Worm (Caenorhabditis elegans) whole organism, early embryonic: ENCODE measurements around the gene bcl-7.

Experiments used
- B0310.2 ChIP-seq: sonication (generic microtip); optimal IDR thresholded peaks from 2 replicates; lab custom pipeline; 2016; ENCODE audit warnings: mild to moderate bottlenecking, missing genetic modification characterization, missing compliant biosample characterization
- F13C5.2 ChIP-seq: sonication (generic microtip); optimal IDR thresholded peaks from 2 replicates; lab custom pipeline; 2017; ENCODE audit warnings: mild to moderate bottlenecking, missing genetic modification characterization, inconsistent platforms, missing compliant biosample characterization
- aly-1 ChIP-seq: sonication (generic microtip); optimal IDR thresholded peaks from 2 replicates; lab custom pipeline; 2016; ENCODE audit warnings: missing genetic modification characterization, missing compliant biosample characterization
- ama-1 ChIP-seq: fragments of 150-350 bp; optimal IDR thresholded peaks from 2 replicates; lab custom pipeline; 2014
- ceh-13 ChIP-seq: fragments of 200-800 bp; sonication (Bioruptor generic); optimal IDR thresholded peaks from 2 replicates; lab custom pipeline; 2018; ENCODE audit warnings: mild to moderate bottlenecking, missing genetic modification characterization, missing compliant biosample characterization
- ceh-36 ChIP-seq: sonication (generic microtip); optimal IDR thresholded peaks from 2 replicates; lab custom pipeline; 2016; ENCODE audit warnings: missing genetic modification characterization, inconsistent platforms, missing compliant biosample characterization
- ets-7 ChIP-seq: sonication (generic microtip); optimal IDR thresholded peaks from 2 replicates; lab custom pipeline; 2016; ENCODE audit warnings: missing genotype, missing genetic modification characterization, missing compliant biosample characterization
- flt-1 ChIP-seq: fragments of 200-800 bp; sonication (Bioruptor generic); IDR thresholded peaks from 2 replicates; pipeline ENCODE4 v1.3.6; 2022; ENCODE audit warnings: missing genetic modification characterization, missing compliant biosample characterization
- hmbx-1 ChIP-seq: sonication (generic microtip); optimal IDR thresholded peaks from 2 replicates; lab custom pipeline; 2016; ENCODE audit warnings: mild to moderate bottlenecking, missing genetic modification characterization, missing compliant biosample characterization
- hmg-4 ChIP-seq: fragments of 200-800 bp; sonication (Bioruptor generic); optimal IDR thresholded peaks from 2 replicates; lab custom pipeline; 2018; ENCODE audit warnings: mild to moderate bottlenecking, missing genetic modification characterization, missing compliant biosample characterization
- hnd-1 ChIP-seq: sonication (generic microtip); optimal IDR thresholded peaks from 2 replicates; lab custom pipeline; 2016; ENCODE audit warnings: missing genetic modification characterization, missing compliant biosample characterization
- pes-1 ChIP-seq: fragments of 200-800 bp; sonication (Bioruptor generic); IDR thresholded peaks from 2 replicates; pipeline ENCODE4 v1.3.6; 2022; ENCODE audit warnings: missing genetic modification reagents, missing genetic modification characterization, missing compliant biosample characterization
- scrt-1 ChIP-seq: fragments of 200-800 bp; sonication (Bioruptor generic); IDR thresholded peaks from 2 replicates; pipeline ENCODE4 v1.3.6; 2022; ENCODE audit warnings: missing genetic modification characterization, missing compliant biosample characterization
- sea-1 ChIP-seq: fragments of 200-800 bp; sonication (Bioruptor generic); conservative IDR thresholded peaks from 2 replicates; pipeline ENCODE4 v1.3.6; 2022; ENCODE audit warnings: missing genetic modification characterization, missing compliant biosample characterization
- tbx-11 ChIP-seq: fragments of 200-800 bp; sonication (Bioruptor generic); IDR thresholded peaks from 2 replicates; pipeline ENCODE4 v1.3.6; 2022; ENCODE audit warnings: missing genetic modification characterization, missing compliant biosample characterization
- tbx-37 ChIP-seq: fragments of 200-800 bp; sonication (Bioruptor generic); conservative IDR thresholded peaks from 2 replicates; pipeline ENCODE4 v1.3.6; 2022; ENCODE audit warnings: missing genetic modification reagents, missing genetic modification characterization, missing compliant biosample characterization
- tra-4 ChIP-seq: sonication (generic microtip); optimal IDR thresholded peaks from 2 replicates; lab custom pipeline; 2017; ENCODE audit warnings: missing genetic modification characterization, missing compliant biosample characterization

The bcl-7 gene

ce11 chrIII:5919799-5920387 is 6.0 kb upstream of the bcl-7 start, which contains the start of the genes tdo-2 and C28H8.2:
TSS of gene tdo-2 (minus strand) at chrIII:5919955.
TSS of gene C28H8.2 (plus strand) at chrIII:5920322.
- no peak for TF ChIP-seq flt-1 (GFP tag; lab: Robert Waterston, UW)
- no peak for TF ChIP-seq hmbx-1
- TF ChIP-seq sea-1 (GFP tag; lab: Robert Waterston, UW), result no peak
- TF ChIP-seq aly-1 (tag; lab: Kevin White, UChicago), result no peak
- no peak for TF ChIP-seq pes-1
- no peak for TF ChIP-seq B0310.2 (tag; lab: Kevin White, UChicago)
- TF ChIP-seq tbx-37 (GFP tag; lab: Robert Waterston, UW), result no peak
- no peak for TF ChIP-seq ceh-36 (tag; lab: Kevin White, UChicago)
- TF ChIP-seq scrt-1 (GFP tag; lab: Robert Waterston, UW), result no peak
- TF ChIP-seq ets-7 (tag; lab: Kevin White, UChicago), result no peak
- TF ChIP-seq F13C5.2 (tag; lab: Kevin White, UChicago), result no peak
- no peak for TF ChIP-seq ama-1
- no peak for TF ChIP-seq tbx-11
- no peak for TF ChIP-seq hmg-4 (GFP tag; lab: Kevin White, UChicago)
- TF ChIP-seq tra-4 (tag; lab: Kevin White, UChicago), result no peak
- no peak for TF ChIP-seq hnd-1 (tag; lab: Kevin White, UChicago)

- no peak for TF ChIP-seq F13C5.2 (tag; lab: Kevin White, UChicago)
- TF ChIP-seq ama-1, result no peak
- TF ChIP-seq hmg-4 (GFP tag; lab: Kevin White, UChicago), result no peak
- TF ChIP-seq scrt-1 (GFP tag; lab: Robert Waterston, UW), result no peak
- no peak for TF ChIP-seq ceh-13
- no peak for TF ChIP-seq ets-7 (tag; lab: Kevin White, UChicago)
Observed at ce11 chrIII:5921067-5921678, 4.7 kb upstream of the bcl-7 start.

ce11 chrIII:5922236-5922635 is 3.6 kb upstream of the bcl-7 start:
- no peak for TF ChIP-seq pes-1
- TF ChIP-seq aly-1 (tag; lab: Kevin White, UChicago), result no peak
- TF ChIP-seq hmbx-1, result no peak
- no peak for TF ChIP-seq scrt-1 (GFP tag; lab: Robert Waterston, UW)
- TF ChIP-seq B0310.2 (tag; lab: Kevin White, UChicago), result no peak
- no peak for TF ChIP-seq ceh-36 (tag; lab: Kevin White, UChicago)
- no peak for TF ChIP-seq ceh-13
- no peak for TF ChIP-seq flt-1 (GFP tag; lab: Robert Waterston, UW)
- no peak for TF ChIP-seq tra-4 (tag; lab: Kevin White, UChicago)
- no peak for TF ChIP-seq F13C5.2 (tag; lab: Kevin White, UChicago)
- TF ChIP-seq tbx-37 (GFP tag; lab: Robert Waterston, UW), result no peak
- TF ChIP-seq hnd-1 (tag; lab: Kevin White, UChicago), result no peak
- no peak for TF ChIP-seq ets-7 (tag; lab: Kevin White, UChicago)
- no peak for TF ChIP-seq sea-1 (GFP tag; lab: Robert Waterston, UW)
- TF ChIP-seq tbx-11, result no peak

- TF ChIP-seq hmg-4 (GFP tag; lab: Kevin White, UChicago) (no peak), pes-1 (no peak), tbx-11 (no peak), tra-4 (tag; lab: Kevin White, UChicago) (no peak), ceh-36 (tag; lab: Kevin White, UChicago) (no peak), ceh-13 (no peak), flt-1 (GFP tag; lab: Robert Waterston, UW) (no peak), sea-1 (GFP tag; lab: Robert Waterston, UW) (no peak), B0310.2 (tag; lab: Kevin White, UChicago) (no peak), F13C5.2 (tag; lab: Kevin White, UChicago) (no peak), hmbx-1 (no peak), ets-7 (tag; lab: Kevin White, UChicago) (no peak)
Observed at ce11 chrIII:5930659-5931058, 4.8 kb downstream of the bcl-7 start.

- TF ChIP-seq hmbx-1 (no peak), scrt-1 (GFP tag; lab: Robert Waterston, UW) (no peak), B0310.2 (tag; lab: Kevin White, UChicago) (no peak)
Observed at ce11 chrIII:5931433-5931994, 5.6 kb downstream of the bcl-7 start, which contains the start of gene EGAP1.5. TSS of gene EGAP1.5 (plus strand) at chrIII:5931721.

- TF ChIP-seq ceh-36 (tag; lab: Kevin White, UChicago), result no peak
- no peak for TF ChIP-seq sea-1 (GFP tag; lab: Robert Waterston, UW)
- TF ChIP-seq B0310.2 (tag; lab: Kevin White, UChicago), result no peak
- no peak for TF ChIP-seq F13C5.2 (tag; lab: Kevin White, UChicago)
- no peak for TF ChIP-seq tbx-37 (GFP tag; lab: Robert Waterston, UW)
- TF ChIP-seq hmbx-1, result no peak
- no peak for TF ChIP-seq hnd-1 (tag; lab: Kevin White, UChicago)
- TF ChIP-seq ets-7 (tag; lab: Kevin White, UChicago), result no peak
- no peak for TF ChIP-seq pes-1
Observed at ce11 chrIII:5932853-5933252, 7.0 kb downstream of the bcl-7 start, which contains the start of gene zmp-1. TSS of gene zmp-1 (minus strand) at chrIII:5932953.

ce11 chrIII:5934138-5934658 is 8.3 kb downstream of the bcl-7 start:
- TF ChIP-seq sea-1 (GFP tag; lab: Robert Waterston, UW) (no peak), hmg-4 (GFP tag; lab: Kevin White, UChicago) (no peak), tbx-11 (no peak), ceh-36 (tag; lab: Kevin White, UChicago) (no peak), B0310.2 (tag; lab: Kevin White, UChicago) (no peak), hnd-1 (tag; lab: Kevin White, UChicago) (no peak), ceh-13 (no peak), ets-7 (tag; lab: Kevin White, UChicago) (no peak), aly-1 (tag; lab: Kevin White, UChicago) (no peak), flt-1 (GFP tag; lab: Robert Waterston, UW) (no peak), F13C5.2 (tag; lab: Kevin White, UChicago) (no peak), ama-1 (no peak), tra-4 (tag; lab: Kevin White, UChicago) (no peak), hmbx-1 (no peak), scrt-1 (GFP tag; lab: Robert Waterston, UW) (no peak), pes-1 (no peak), tbx-37 (GFP tag; lab: Robert Waterston, UW) (no peak)
